Worm (Caenorhabditis elegans): ENCODE measurements around the gene ccch-5.

The ccch-5 gene

DNA sequence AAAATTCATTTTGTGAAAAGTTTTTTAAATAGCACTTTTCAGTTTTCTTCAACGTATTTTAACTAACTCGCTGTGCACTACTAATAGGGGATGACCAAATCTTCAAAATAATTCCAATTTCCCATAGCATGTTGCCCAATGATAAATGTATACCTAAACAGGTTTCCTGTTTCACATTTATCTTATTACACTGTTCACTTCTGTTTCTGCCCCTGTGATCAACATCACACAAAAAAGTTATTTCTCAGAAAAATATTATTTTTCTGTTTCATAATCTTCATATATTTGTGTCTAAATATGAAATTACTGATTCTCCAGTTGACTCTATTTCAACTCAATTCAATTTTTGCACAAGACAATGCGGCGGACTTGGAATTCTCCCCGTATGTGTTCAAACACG is 31.1 kb downstream of the ccch-5 start, which contains the start of gene Y41E3.22:
Gene Y41E3.22, plus strand, starts transcription at position 243 of the 400 bp plus-strand sequence.
- TF ChIP-seq lin-32 (GFP tag; optimal IDR thresholded peaks at IDR 0.05) = no peak
- TF ChIP-seq nhr-2 (tag; optimal IDR thresholded peaks at IDR 0.05) = no peak
- TF ChIP-seq tbx-8 (GFP tag; optimal IDR thresholded peaks at IDR 0.05) = no peak
- TF ChIP-seq hlh-1 (tag; optimal IDR thresholded peaks at IDR 0.05) = no peak
- no peak for TF ChIP-seq drap-1 (GFP tag; optimal IDR thresholded peaks at IDR 0.05)
- no peak for TF ChIP-seq pha-4 (tag; optimal IDR thresholded peaks at IDR 0.05)
- no peak for TF ChIP-seq ham-2 (GFP tag; optimal IDR thresholded peaks at IDR 0.05)
- no peak for TF ChIP-seq nhr-237 (tag; optimal IDR thresholded peaks at IDR 0.05)
- no peak for TF ChIP-seq ces-1 (GFP tag; optimal IDR thresholded peaks at IDR 0.05)
- no peak for TF ChIP-seq ceh-43 (GFP tag; optimal IDR thresholded peaks at IDR 0.05)
- no peak for TF ChIP-seq ceh-83 (GFP tag; optimal IDR thresholded peaks at IDR 0.05)
- no peak for TF ChIP-seq elt-3 (tag; optimal IDR thresholded peaks at IDR 0.05)

DNA sequence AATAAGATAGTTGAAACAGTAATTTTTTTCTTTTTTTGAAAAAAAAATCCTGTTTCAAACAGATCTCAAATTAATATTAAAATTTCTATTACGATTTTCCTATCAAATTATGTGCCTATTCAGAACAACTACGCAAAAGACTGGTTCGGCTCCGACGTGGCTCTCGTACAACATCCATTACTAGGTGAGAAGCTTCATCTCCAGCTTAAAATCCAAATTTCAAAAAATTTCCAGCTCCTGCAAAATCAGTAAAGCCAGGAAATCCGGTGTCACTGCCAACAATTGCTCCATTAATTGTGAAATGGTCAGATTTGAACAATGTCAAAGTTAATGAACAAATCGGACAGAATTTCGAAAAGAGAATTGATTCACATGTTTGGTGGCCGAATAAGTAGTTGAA is 34.4 kb downstream of the ccch-5 start:
- TF ChIP-seq hlh-1 (tag; optimal IDR thresholded peaks at IDR 0.05) = no peak
- TF ChIP-seq pha-4 (tag; optimal IDR thresholded peaks at IDR 0.05) = no peak
- TF ChIP-seq lin-32 (GFP tag; optimal IDR thresholded peaks at IDR 0.05) = no peak

DNA sequence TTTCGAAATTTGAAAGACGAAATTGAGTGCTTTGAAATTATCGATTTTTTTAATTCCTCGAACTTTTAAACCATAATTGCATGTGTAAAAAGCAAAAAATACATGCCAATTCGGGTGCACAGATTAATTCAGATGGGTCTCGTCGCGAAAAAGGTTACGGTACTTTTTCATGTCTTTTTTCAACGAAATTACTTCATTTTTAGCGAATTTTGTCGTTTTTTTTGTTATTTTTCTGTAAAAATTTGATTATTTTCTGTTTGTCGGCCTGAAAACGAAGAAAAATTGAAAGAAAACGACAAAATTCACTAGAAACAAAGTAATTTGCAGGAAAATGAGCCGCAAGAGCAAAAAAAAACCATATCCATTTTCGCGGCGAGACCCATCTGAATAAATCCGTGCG is 35.4 kb downstream of the ccch-5 start:
- TF ChIP-seq unc-62 (GFP tag; optimal IDR thresholded peaks at IDR 0.05) = no peak
- no peak for TF ChIP-seq ceh-43 (GFP tag; optimal IDR thresholded peaks at IDR 0.05)
- TF ChIP-seq ztf-11 (tag; optimal IDR thresholded peaks at IDR 0.05) = no peak
- TF ChIP-seq blmp-1 (tag; optimal IDR thresholded peaks at IDR 0.05) = no peak
- TF ChIP-seq flh-1 (GFP tag; optimal IDR thresholded peaks at IDR 0.05) = no peak
- TF ChIP-seq ces-1 (GFP tag; optimal IDR thresholded peaks at IDR 0.05) = no peak
- TF ChIP-seq M03D4.4 (tag; optimal IDR thresholded peaks at IDR 0.05) = no peak
- TF ChIP-seq cnd-1 (tag; optimal IDR thresholded peaks at IDR 0.05) = no peak
- no peak for TF ChIP-seq elt-1 (tag; optimal IDR thresholded peaks at IDR 0.05; ENCODE audit: borderline replicate concordance, insufficient read depth)
- no peak for TF ChIP-seq nhr-76 (tag; optimal IDR thresholded peaks at IDR 0.05)
- no peak for TF ChIP-seq snpc-4 (tag; optimal IDR thresholded peaks at IDR 0.05)
- no peak for TF ChIP-seq bed-3 (GFP tag; optimal IDR thresholded peaks at IDR 0.05)
- TF ChIP-seq sptf-1 (tag; optimal IDR thresholded peaks at IDR 0.05) = no peak

DNA sequence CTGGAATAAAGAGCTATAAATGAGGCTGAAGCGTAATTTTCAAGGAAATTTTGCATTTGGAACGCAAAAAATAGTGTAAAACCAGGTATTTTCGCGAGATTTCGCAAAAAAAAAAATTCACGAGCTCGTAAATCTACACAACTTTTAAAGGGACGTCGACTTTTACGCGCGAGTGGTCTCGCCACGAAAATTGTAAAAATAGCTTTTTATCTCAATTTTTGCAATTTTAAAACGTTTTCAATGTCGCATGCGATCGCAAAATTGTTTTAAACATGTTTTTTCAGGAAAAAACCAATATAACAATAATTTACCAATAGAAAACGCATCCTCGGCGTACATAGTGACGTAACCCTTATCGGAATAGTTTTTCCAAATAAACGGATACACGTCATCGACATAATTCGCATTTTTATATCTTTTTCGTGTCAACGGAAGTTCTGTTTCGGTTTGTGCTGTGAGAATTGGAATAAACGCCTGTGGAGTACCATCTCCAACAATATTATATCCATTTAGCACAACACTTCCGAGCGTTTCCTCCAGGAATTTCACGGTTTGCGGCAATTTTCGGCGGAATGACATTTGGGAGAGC is 37.4 kb downstream of the ccch-5 start:
- no peak for TF ChIP-seq cnd-1 (tag; optimal IDR thresholded peaks at IDR 0.05)
- no peak for TF ChIP-seq unc-39 (tag; optimal IDR thresholded peaks at IDR 0.05)
- TF ChIP-seq M03D4.4 (tag; optimal IDR thresholded peaks at IDR 0.05) = no peak
- no peak for TF ChIP-seq ham-2 (GFP tag; optimal IDR thresholded peaks at IDR 0.05)
- TF ChIP-seq sem-2 (GFP tag; optimal IDR thresholded peaks at IDR 0.05) = no peak
- TF ChIP-seq pha-4 (tag; optimal IDR thresholded peaks at IDR 0.05) = no peak
- TF ChIP-seq unc-62 (GFP tag; optimal IDR thresholded peaks at IDR 0.05) = no peak
- no peak for TF ChIP-seq ztf-11 (tag; optimal IDR thresholded peaks at IDR 0.05)
- no peak for TF ChIP-seq zip-8 (tag; optimal IDR thresholded peaks at IDR 0.05)
- no peak for TF ChIP-seq lin-32 (GFP tag; optimal IDR thresholded peaks at IDR 0.05)
- no peak for TF ChIP-seq bed-3 (GFP tag; optimal IDR thresholded peaks at IDR 0.05)
- no peak for TF ChIP-seq blmp-1 (tag; optimal IDR thresholded peaks at IDR 0.05)
- no peak for TF ChIP-seq flh-1 (GFP tag; optimal IDR thresholded peaks at IDR 0.05)
- TF ChIP-seq nhr-76 (tag; optimal IDR thresholded peaks at IDR 0.05) = no peak
- TF ChIP-seq hlh-1 (tag; optimal IDR thresholded peaks at IDR 0.05) = no peak
- no peak for TF ChIP-seq elt-1 (tag; optimal IDR thresholded peaks at IDR 0.05; ENCODE audit: borderline replicate concordance, insufficient read depth)
- TF ChIP-seq mls-2 (tag; optimal IDR thresholded peaks at IDR 0.05) = no peak

DNA sequence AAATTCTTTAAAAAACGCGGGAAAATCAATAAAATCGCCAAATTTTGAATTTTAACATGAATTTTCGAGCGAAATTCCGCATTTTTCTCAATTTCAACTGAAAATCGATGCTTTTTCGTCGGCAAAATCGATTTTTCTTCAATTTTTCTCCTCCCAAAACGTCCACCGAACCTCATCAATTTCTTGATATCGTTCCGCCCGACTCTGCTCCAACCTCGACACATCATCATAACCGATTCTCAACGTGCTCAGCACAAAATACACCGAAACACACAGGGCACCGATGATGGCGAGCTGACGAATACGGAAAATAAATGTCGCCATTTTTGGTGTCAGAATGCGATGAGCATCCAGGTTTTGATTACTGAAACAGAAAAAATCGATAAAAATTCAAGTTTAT is 39.1 kb downstream of the ccch-5 start, which contains the start of gene Y41E3.1:
Gene Y41E3.1, minus strand, starts transcription at position 324 of the 400 bp plus-strand sequence.
- TF ChIP-seq mls-2 (tag; optimal IDR thresholded peaks at IDR 0.05) = no peak
- TF ChIP-seq sem-2 (GFP tag; optimal IDR thresholded peaks at IDR 0.05) = no peak
- TF ChIP-seq pha-4 (tag; optimal IDR thresholded peaks at IDR 0.05) = no peak
- no peak for TF ChIP-seq flh-1 (GFP tag; optimal IDR thresholded peaks at IDR 0.05)
- no peak for TF ChIP-seq unc-39 (tag; optimal IDR thresholded peaks at IDR 0.05)
- TF ChIP-seq elt-1 (tag; optimal IDR thresholded peaks at IDR 0.05; ENCODE audit: borderline replicate concordance, insufficient read depth) = no peak
- TF ChIP-seq sptf-1 (tag; optimal IDR thresholded peaks at IDR 0.05) = no peak

DNA sequence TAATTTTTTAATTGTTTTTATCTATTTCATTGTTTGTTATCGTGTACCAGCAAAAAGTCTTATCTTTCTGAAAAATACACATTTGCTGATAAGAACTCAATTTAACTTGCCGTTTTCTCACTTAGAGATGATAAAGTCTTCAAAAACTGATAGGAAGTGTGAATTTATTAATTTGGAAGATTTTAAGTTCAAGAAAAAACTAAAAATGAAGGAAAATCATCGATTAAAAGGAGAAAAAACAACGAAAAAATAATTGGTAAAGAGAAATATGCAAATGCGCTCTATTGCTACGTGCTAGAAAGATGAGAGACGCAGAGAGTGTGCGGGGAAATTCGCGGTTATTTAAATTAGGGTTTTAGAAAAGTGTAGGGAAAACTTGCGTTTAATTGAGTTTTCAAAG is 40.0 kb downstream of the ccch-5 start:
- TF ChIP-seq drap-1 (GFP tag; optimal IDR thresholded peaks at IDR 0.05) = no peak
- TF ChIP-seq nhr-2 (tag; optimal IDR thresholded peaks at IDR 0.05) = peak; percentile 59
- peak; percentile 39 for TF ChIP-seq lin-13 (tag; optimal IDR thresholded peaks at IDR 0.05)
- peak; percentile 13 for TF ChIP-seq blmp-1 (tag; optimal IDR thresholded peaks at IDR 0.05)
- peak; percentile 79 for TF ChIP-seq mep-1 (tag; optimal IDR thresholded peaks at IDR 0.05)
- no peak for TF ChIP-seq M03D4.4 (tag; optimal IDR thresholded peaks at IDR 0.05)
- peak; percentile 92 for TF ChIP-seq nhr-237 (tag; optimal IDR thresholded peaks at IDR 0.05)
- TF ChIP-seq pha-4 (tag; optimal IDR thresholded peaks at IDR 0.05) = peak; percentile 56
- TF ChIP-seq ceh-39 (tag; optimal IDR thresholded peaks at IDR 0.05) = peak; percentile 71
- TF ChIP-seq hlh-1 (tag; optimal IDR thresholded peaks at IDR 0.05) = peak; percentile 51
- TF ChIP-seq unc-62 (GFP tag; optimal IDR thresholded peaks at IDR 0.05) = peak; percentile 21
- peak; percentile 81 for TF ChIP-seq lsy-2 (tag; optimal IDR thresholded peaks at IDR 0.05)
- peak; percentile 78 for TF ChIP-seq ces-1 (GFP tag; optimal IDR thresholded peaks at IDR 0.05)
- no peak for TF ChIP-seq cnd-1 (tag; optimal IDR thresholded peaks at IDR 0.05)
- peak; percentile 25 for TF ChIP-seq ceh-43 (GFP tag; optimal IDR thresholded peaks at IDR 0.05)

Measured in whole organism, mixed stage, embryonic.